Worm (Caenorhabditis elegans): ENCODE results near the gene rml-1.

DNA sequence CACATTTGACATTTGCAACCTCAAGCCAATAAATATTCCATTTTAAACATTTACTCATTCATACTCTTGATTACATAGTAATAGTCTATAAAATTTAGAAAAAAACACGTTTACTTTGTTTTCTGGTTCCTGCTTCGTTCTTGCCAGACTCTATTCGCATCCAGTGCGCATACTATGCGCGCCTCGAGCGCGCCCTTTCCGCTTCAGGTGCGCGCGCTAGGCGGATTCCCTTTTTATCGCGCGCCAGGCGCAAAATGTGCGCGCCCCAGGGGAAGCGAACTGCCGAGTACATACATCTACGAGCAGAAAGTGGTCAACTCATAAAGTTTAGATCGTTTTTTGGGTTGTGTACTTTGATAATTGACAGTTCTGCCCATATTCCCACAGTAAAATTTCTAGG is 26.5 kb downstream of the rml-1 start:
- TF ChIP-seq vab-7 (GFP tag; IDR thresholded peaks at IDR 0.05) (no peak), tag-97 (GFP tag; IDR thresholded peaks at IDR 0.05) (no peak), nhr-48 (tag; optimal IDR thresholded peaks at IDR 0.05) (no peak), nhr-25 (tag; optimal IDR thresholded peaks at IDR 0.05; ENCODE audit: borderline replicate concordance, insufficient read depth) (no peak), ceh-20 (GFP tag; IDR thresholded peaks at IDR 0.05) (no peak), ceh-62 (tag; optimal IDR thresholded peaks at IDR 0.05) (no peak)
